Fruit fly (Drosophila melanogaster) whole organism, embryonic: ENCODE results near the gene CG33293.

Experiments
- Adf1 ChIP-seq: fragments of 200-800 bp; sonication (Bioruptor generic); IDR thresholded peaks from 2 replicates; pipeline ENCODE4 v1.3.6; 2022; ENCODE audit warnings: missing biosample characterization, missing genetic modification characterization
- Aef1 ChIP-seq: fragments of 200-800 bp; sonication (Bioruptor generic); IDR thresholded peaks from 3 replicates; pipeline ENCODE4 v1.3.6; 2022; ENCODE audit warnings: missing biosample characterization, missing genetic modification characterization
- CG10431 ChIP-seq: fragments of 200-800 bp; sonication (Bioruptor generic); optimal IDR thresholded peaks from 3 replicates; lab custom pipeline; 2018; ENCODE audit warnings: missing biosample characterization, mild to moderate bottlenecking, missing genetic modification characterization
- CG11695 ChIP-seq: fragments of 200-800 bp; sonication (Bioruptor generic); IDR thresholded peaks from 3 replicates; pipeline ENCODE4 v1.3.6; 2022; ENCODE audit warnings: missing biosample characterization, missing genetic modification characterization
- CG13894 ChIP-seq: fragments of 200-800 bp; sonication (Bioruptor generic); optimal IDR thresholded peaks from 3 replicates; lab custom pipeline; 2018; ENCODE audit warnings: missing biosample characterization, mild to moderate bottlenecking, missing genetic modification characterization, moderate library complexity
- CG14667 ChIP-seq: fragments of 200-800 bp; sonication (Bioruptor generic); IDR thresholded peaks from 2 replicates; pipeline ENCODE4 v1.3.6; 2022; ENCODE audit warnings: missing biosample characterization, missing genetic modification characterization
- CG14710 ChIP-seq: fragments of 200-800 bp; sonication (Bioruptor generic); optimal IDR thresholded peaks from 3 replicates; lab custom pipeline; 2019; ENCODE audit warnings: missing biosample characterization, mild to moderate bottlenecking, missing genetic modification characterization, moderate library complexity
- CG15011 ChIP-seq: fragments of 200-800 bp; sonication (Bioruptor generic); optimal IDR thresholded peaks from 3 replicates; lab custom pipeline; 2018; ENCODE audit warnings: missing biosample characterization, mild to moderate bottlenecking, missing genetic modification characterization
- CG15479 ChIP-seq: fragments of 200-800 bp; sonication (Bioruptor generic); optimal IDR thresholded peaks from 3 replicates; lab custom pipeline; 2019; ENCODE audit warnings: missing biosample characterization, mild to moderate bottlenecking, missing genetic modification characterization, moderate library complexity
- CG17829 ChIP-seq: fragments of 200-800 bp; optimal IDR thresholded peaks from 2 replicates; lab custom pipeline; 2019; ENCODE audit warnings: missing biosample characterization, mild to moderate bottlenecking, missing genetic modification characterization, moderate library complexity
- CG18476 ChIP-seq: fragments of 200-800 bp; sonication (Bioruptor generic); optimal IDR thresholded peaks from 2 replicates; lab custom pipeline; 2016; ENCODE audit warnings: missing biosample characterization, mild to moderate bottlenecking, missing genetic modification characterization
- CG2712 ChIP-seq: fragments of 200-800 bp; optimal IDR thresholded peaks from 3 replicates; lab custom pipeline; 2019; ENCODE audit warnings: missing biosample characterization, mild to moderate bottlenecking, missing genetic modification characterization, moderate library complexity
- CG31365 ChIP-seq: fragments of 200-800 bp; sonication (Bioruptor generic); optimal IDR thresholded peaks from 2 replicates; lab custom pipeline; 2018; ENCODE audit warnings: missing biosample characterization, mild to moderate bottlenecking, missing genetic modification characterization
- CG33213 ChIP-seq: fragments of 200-800 bp; sonication (Bioruptor generic); optimal IDR thresholded peaks from 3 replicates; lab custom pipeline; 2016; ENCODE audit warnings: missing biosample characterization, missing genetic modification characterization
- CG4707 ChIP-seq: fragments of 200-800 bp; sonication (Bioruptor generic); optimal IDR thresholded peaks from 2 replicates; lab custom pipeline; 2018; ENCODE audit warnings: missing biosample characterization, mild to moderate bottlenecking, missing genetic modification characterization, moderate library complexity
- CG6254 ChIP-seq: fragments of 200-800 bp; sonication (Bioruptor generic); optimal IDR thresholded peaks from 3 replicates; lab custom pipeline; 2017; ENCODE audit warnings: mild to moderate bottlenecking, missing biosample characterization, missing genetic modification reagents, missing genetic modification characterization
- CG6854 ChIP-seq: fragments of 200-800 bp; sonication (Bioruptor generic); optimal IDR thresholded peaks from 3 replicates; lab custom pipeline; 2017; ENCODE audit warnings: missing biosample characterization, mild to moderate bottlenecking, missing genetic modification characterization
- CG8281 ChIP-seq: fragments of 200-800 bp; sonication (Bioruptor generic); optimal IDR thresholded peaks from 2 replicates; lab custom pipeline; 2018; ENCODE audit warnings: missing biosample characterization, mild to moderate bottlenecking, missing genetic modification characterization, moderate library complexity
- CG9215 ChIP-seq: fragments of 200-800 bp; sonication (Bioruptor generic); IDR thresholded peaks from 2 replicates; pipeline ENCODE4 v1.3.6; 2022; ENCODE audit warnings: missing biosample characterization, missing genetic modification characterization
- CrebB ChIP-seq: fragments of 200-800 bp; sonication (Bioruptor generic); optimal IDR thresholded peaks from 3 replicates; lab custom pipeline; 2018; ENCODE audit warnings: missing biosample characterization, mild to moderate bottlenecking, missing genetic modification characterization
- E2f1 ChIP-seq: fragments of 200-800 bp; sonication (Bioruptor generic); IDR thresholded peaks from 2 replicates; pipeline ENCODE4 v1.3.6; 2022; ENCODE audit warnings: missing biosample characterization, missing genetic modification characterization
- HLH3B ChIP-seq: fragments of 200-800 bp; sonication (Bioruptor generic); IDR thresholded peaks from 2 replicates; pipeline ENCODE4 v1.3.6; 2022; ENCODE audit warnings: missing biosample characterization, missing genetic modification characterization
- HLHmδ ChIP-seq: fragments of 200-800 bp; sonication (Bioruptor generic); optimal IDR thresholded peaks from 2 replicates; lab custom pipeline; 2018; ENCODE audit warnings: missing biosample characterization, mild to moderate bottlenecking, missing genetic modification characterization, moderate library complexity
- Lpt ChIP-seq: fragments of >200 bp; optimal IDR thresholded peaks from 2 replicates; lab custom pipeline; 2018; ENCODE audit warnings: missing biosample characterization, missing genetic modification characterization
- Nf-YA ChIP-seq: fragments of 200-800 bp; sonication (Bioruptor generic); IDR thresholded peaks from 2 replicates; pipeline ENCODE4 v1.3.6; 2022; ENCODE audit warnings: missing biosample characterization, missing genetic modification characterization
- Nf-YC ChIP-seq: fragments of 200-800 bp; optimal IDR thresholded peaks from 3 replicates; lab custom pipeline; 2019; ENCODE audit warnings: missing biosample characterization, mild to moderate bottlenecking, missing genetic modification characterization, moderate library complexity
- Sox100B ChIP-seq: fragments of 200-800 bp; sonication (Bioruptor generic); optimal IDR thresholded peaks from 3 replicates; lab custom pipeline; 2018; ENCODE audit warnings: missing biosample characterization, mild to moderate bottlenecking, missing genetic modification characterization
- bcd ChIP-seq: fragments of 200-800 bp; sonication (Bioruptor generic); optimal IDR thresholded peaks from 2 replicates; lab custom pipeline; 2017; ENCODE audit warnings: missing biosample characterization, mild to moderate bottlenecking, missing genetic modification characterization
- cato ChIP-seq: fragments of 200-800 bp; sonication (Bioruptor generic); optimal IDR thresholded peaks from 2 replicates; lab custom pipeline; 2016; ENCODE audit warnings: missing biosample characterization, missing genetic modification characterization, borderline replicate concordance
- ci ChIP-seq: fragments of 200-800 bp; sonication (Bioruptor generic); IDR thresholded peaks from 3 replicates; pipeline ENCODE4 v1.3.6; 2022; ENCODE audit warnings: missing biosample characterization, missing genetic modification characterization
- crc ChIP-seq: fragments of 200-800 bp; sonication (Bioruptor generic); optimal IDR thresholded peaks from 2 replicates; lab custom pipeline; 2016; ENCODE audit warnings: missing biosample characterization, missing genetic modification characterization
- esg ChIP-seq: fragments of 200-800 bp; sonication (Bioruptor generic); conservative IDR thresholded peaks from 2 replicates; pipeline ENCODE4 v1.3.6; 2022; ENCODE audit warnings: missing biosample characterization, missing genetic modification characterization
- fd102C ChIP-seq: fragments of 200-800 bp; sonication (Bioruptor generic); optimal IDR thresholded peaks from 2 replicates; lab custom pipeline; 2018; ENCODE audit warnings: missing biosample characterization, mild to moderate bottlenecking, missing genetic modification characterization, moderate library complexity
- h ChIP-seq: fragments of >200 bp; optimal IDR thresholded peaks from 2 replicates; lab custom pipeline; 2017
- jigr1 ChIP-seq: fragments of 200-800 bp; sonication (Bioruptor generic); IDR thresholded peaks from 3 replicates; pipeline ENCODE4 v1.3.6; 2022; ENCODE audit warnings: missing biosample characterization, missing genetic modification characterization
- ken ChIP-seq: fragments of 200-800 bp; sonication (Bioruptor generic); IDR thresholded peaks from 3 replicates; pipeline ENCODE4 v1.3.6; 2022; ENCODE audit warnings: missing biosample characterization, missing genetic modification characterization
- knrl ChIP-seq: fragments of 200-800 bp; sonication (Bioruptor generic); IDR thresholded peaks from 3 replicates; pipeline ENCODE4 v1.3.6; 2022; ENCODE audit warnings: missing biosample characterization, missing genetic modification characterization; ENCODE audit not compliant: partially characterized antibody
- lov ChIP-seq, 2 experiments: fragments of 200-800 bp in 1 of 2; fragments of >200 bp in 1 of 2; sonication (Bioruptor generic) in 1 of 2; IDR thresholded peaks in 1 of 2; optimal IDR thresholded peaks in 1 of 2; 2 replicates in 1 of 2; 3 replicates in 1 of 2; pipeline versions ENCODE4 v1.3.6 to Lab custom; 2017 to 2022; ENCODE audit warnings: missing biosample characterization in 1 of 2, missing genetic modification characterization in 1 of 2
- pb ChIP-seq: fragments of 200-800 bp; sonication (Bioruptor generic); optimal IDR thresholded peaks from 3 replicates; lab custom pipeline; 2016; ENCODE audit warnings: missing biosample characterization, missing genetic modification characterization
- phol ChIP-seq: fragments of 200-800 bp; sonication (Bioruptor generic); optimal IDR thresholded peaks from 3 replicates; lab custom pipeline; 2018; ENCODE audit warnings: missing biosample characterization, mild to moderate bottlenecking, missing genetic modification characterization, moderate library complexity
- prd ChIP-seq, 3 experiments: fragments of >200 bp in 2 of 3; fragments of 200-800 bp in 1 of 3; sonication (Bioruptor generic) in 1 of 3; optimal IDR thresholded peaks in 2 of 3; IDR thresholded peaks in 1 of 3; 2 replicates in 2 of 3; 3 replicates in 1 of 3; pipeline versions ENCODE4 v1.3.6 to Lab custom; 2017 to 2022; ENCODE audit warnings: missing biosample characterization in 1 of 3, missing genetic modification characterization in 1 of 3
- rib ChIP-seq: fragments of 200-800 bp; sonication (Bioruptor generic); IDR thresholded peaks from 2 replicates; pipeline ENCODE4 v1.3.6; 2022; ENCODE audit warnings: missing biosample characterization, missing genetic modification characterization
- run ChIP-seq: fragments of 200-800 bp; sonication (Bioruptor generic); optimal IDR thresholded peaks from 3 replicates; lab custom pipeline; 2018; ENCODE audit warnings: missing biosample characterization, mild to moderate bottlenecking, missing genetic modification characterization
- sd ChIP-seq: fragments of 200-800 bp; sonication (Bioruptor generic); optimal IDR thresholded peaks from 3 replicates; lab custom pipeline; 2018; ENCODE audit warnings: missing biosample characterization, mild to moderate bottlenecking, missing genetic modification characterization, moderate library complexity
- so ChIP-seq: fragments of 200-800 bp; sonication (Bioruptor generic); IDR thresholded peaks from 3 replicates; pipeline ENCODE4 v1.3.6; 2022; ENCODE audit warnings: missing biosample characterization, missing genetic modification characterization
- sqz ChIP-seq: fragments of 200-800 bp; sonication (Bioruptor generic); optimal IDR thresholded peaks from 3 replicates; lab custom pipeline; 2018; ENCODE audit warnings: missing biosample characterization, mild to moderate bottlenecking, missing genetic modification characterization
- tna ChIP-seq: fragments of 200-800 bp; sonication (Bioruptor generic); IDR thresholded peaks from 2 replicates; pipeline ENCODE4 v1.3.6; 2022; ENCODE audit warnings: missing biosample characterization, missing genetic modification characterization; ENCODE audit not compliant: partially characterized antibody

The CG33293 gene

DNA sequence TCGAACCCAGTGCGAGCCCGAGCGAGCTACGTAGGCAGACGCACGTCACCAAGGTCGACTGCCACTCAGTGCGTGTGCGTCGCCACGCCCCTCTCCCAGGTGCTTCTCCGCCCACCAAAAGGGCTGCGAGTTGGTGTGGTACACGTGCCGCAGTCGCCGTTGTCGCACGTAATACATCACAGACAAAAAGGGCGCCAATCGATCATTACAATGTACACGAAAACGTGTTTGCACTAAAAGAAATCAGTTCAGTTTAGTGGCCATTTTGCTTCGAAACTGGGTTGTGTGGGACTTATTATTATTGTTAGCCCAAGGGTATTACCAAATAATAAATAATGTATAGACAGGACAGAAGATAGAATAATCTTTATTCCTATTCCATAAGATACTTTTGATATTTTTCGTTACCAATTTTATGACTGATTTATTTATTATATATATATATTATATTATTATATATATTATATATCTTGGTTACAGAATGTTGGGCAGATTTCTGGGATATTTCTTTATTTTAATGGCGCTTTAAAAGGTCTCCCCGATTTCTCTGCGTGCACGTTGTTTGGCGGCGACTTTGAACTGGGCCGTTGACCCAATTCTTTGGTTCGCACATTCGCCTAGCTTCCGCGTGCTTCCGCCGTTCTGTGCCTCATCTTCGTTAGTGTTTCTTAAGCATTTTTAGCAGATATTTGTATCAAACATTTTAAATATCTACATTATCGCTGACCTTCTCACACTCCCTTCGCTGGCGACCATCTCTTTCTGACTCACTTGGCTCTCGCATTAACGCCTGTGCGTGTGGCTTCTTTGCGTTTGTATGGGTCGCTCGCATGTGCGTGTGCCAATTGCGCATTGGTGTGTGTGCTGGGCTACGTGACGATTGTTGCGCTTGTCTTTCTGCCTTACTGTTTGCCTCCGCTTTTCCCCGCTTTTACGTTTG is 23.0 kb upstream of the CG33293 start (continued):
- TF ChIP-seq fd102C, result no peak
- peak; percentile 93 for TF ChIP-seq CG17829
- no peak for TF ChIP-seq pb (GFP tag; lab: Kevin White, UChicago)
- TF ChIP-seq CG15479, result peak; percentile 74
- TF ChIP-seq sd (tag; lab: Kevin White, UChicago), result peak; percentile 98
- TF ChIP-seq Aef1 (GFP tag; lab: Robert Waterston, UW), result peak; percentile 71; the same call in 2 of the 3 replicates
- peak; percentile 47 for TF ChIP-seq CG18476 (GFP tag; lab: Kevin White, UChicago)
- TF ChIP-seq h (lab: Kevin White, UChicago), result no peak
- TF ChIP-seq CG11695 (GFP tag; lab: Robert Waterston, UW), result peak; percentile 90
- no peak for TF ChIP-seq CrebB (tag; lab: Kevin White, UChicago)
- TF ChIP-seq ken (GFP tag; lab: Robert Waterston, UW), result 0 out of 3 replicates have a peak, but pooled peaks have one; percentile 24
- TF ChIP-seq CG13894, result peak; percentile 25
- TF ChIP-seq Lpt (GFP tag; lab: Kevin White, UChicago), result no peak
- TF ChIP-seq prd (optimal IDR thresholded peaks at IDR 0.05; lab: Kevin White, UChicago), result no peak
- peak; percentile 82 for TF ChIP-seq prd (GFP tag; IDR thresholded peaks at IDR 0.05; lab: Robert Waterston, UW)
- peak; percentile 91 for TF ChIP-seq CG2712 (tag; lab: Kevin White, UChicago)
- no peak for TF ChIP-seq lov (optimal IDR thresholded peaks at IDR 0.05; lab: Kevin White, UChicago)
- TF ChIP-seq lov (GFP tag; IDR thresholded peaks at IDR 0.05; lab: Robert Waterston, UW), result no peak
- peak; percentile 72 for TF ChIP-seq run (tag; lab: Kevin White, UChicago)
- peak; percentile 15; the same call in 1 of the 2 replicates for TF ChIP-seq Nf-YA (GFP tag; lab: Robert Waterston, UW)
- peak; percentile 13 for TF ChIP-seq CG10431
- TF ChIP-seq CG31365 (tag; lab: Kevin White, UChicago), result no peak
- TF ChIP-seq Adf1, result peak; percentile 39
- TF ChIP-seq tna (GFP tag; lab: Robert Waterston, UW), result peak; percentile 24; the same call in 1 of the 2 replicates
- no peak for TF ChIP-seq CG33213 (GFP tag; lab: Kevin White, UChicago)
- no peak for TF ChIP-seq jigr1 (GFP tag; lab: Robert Waterston, UW)
- TF ChIP-seq CG14667 (GFP tag; lab: Robert Waterston, UW), result no peak; the same call in 1 of the 2 replicates
- TF ChIP-seq ci, result peak; percentile 61; the same call in 1 of the 3 replicates
- TF ChIP-seq Nf-YC (tag; lab: Kevin White, UChicago), result peak; percentile 87
- peak; percentile 86 for TF ChIP-seq bcd (GFP tag; lab: Kevin White, UChicago)
- TF ChIP-seq E2f1 (GFP tag; lab: Robert Waterston, UW), result peak; percentile 72
- TF ChIP-seq CG15011, result no peak
- TF ChIP-seq CG4707, result peak; percentile 35
- peak; percentile 89 for TF ChIP-seq CG6854 (GFP tag; lab: Kevin White, UChicago)
- peak; percentile 95 for TF ChIP-seq Sox100B (GFP tag; lab: Kevin White, UChicago)
- no peak for TF ChIP-seq crc
- peak; percentile 88; the same call in 2 of the 3 replicates for TF ChIP-seq so
- no peak for TF ChIP-seq cato (GFP tag; lab: Kevin White, UChicago)
- TF ChIP-seq HLH3B, result peak; percentile 76
- TF ChIP-seq rib (GFP tag; lab: Robert Waterston, UW), result peak; percentile 32
- peak; percentile 84 for TF ChIP-seq CG14710 (tag; lab: Kevin White, UChicago)
- peak; percentile 80 for TF ChIP-seq sqz (GFP tag; lab: Kevin White, UChicago)
- no peak; the same call in 1 of the 2 replicates for TF ChIP-seq CG9215
- TF ChIP-seq CG8281 (tag; lab: Kevin White, UChicago), result peak; percentile 73
- peak; percentile 91 for TF ChIP-seq phol (tag; lab: Kevin White, UChicago)
- peak; percentile 73 for TF ChIP-seq CG6254 (GFP tag; lab: Kevin White, UChicago)
- TF ChIP-seq esg (GFP tag; lab: Robert Waterston, UW), result peak; percentile 67
- no peak for TF ChIP-seq HLHmδ
- no peak for TF ChIP-seq knrl
